Worm (Caenorhabditis elegans): Measurements from ENCODE around the gene C45G9.8.

- no peak for TF ChIP-seq him-1 (tag; optimal IDR thresholded peaks at IDR 0.05)
- no peak for TF ChIP-seq dao-5 (tag; optimal IDR thresholded peaks at IDR 0.05)
- no peak for TF ChIP-seq W03F9.2 (tag; optimal IDR thresholded peaks at IDR 0.05)
Measured at ce11 chrIII:5077150-5077814, 23.8 kb upstream of the C45G9.8 start, which contains the start of gene alh-1.

All from whole organism, L4/young adult.